Worm (Caenorhabditis elegans) whole organism, L4 larva: ENCODE measurements around the gene T26H5.10.

ENCODE experiments used
- D1046.2 ChIP-seq: fragments of 200-800 bp; sonication (Bioruptor generic); IDR thresholded peaks from 2 replicates; pipeline ENCODE4 v1.3.6; 2022; ENCODE audit warnings: missing genetic modification characterization, missing compliant biosample characterization
- F10B5.3 ChIP-seq: sonication (generic microtip); optimal IDR thresholded peaks from 2 replicates; lab custom pipeline; 2016; ENCODE audit warnings: mild to moderate bottlenecking, missing genetic modification characterization, missing compliant biosample characterization
- F44E2.7 ChIP-seq: fragments of 200-800 bp; sonication (Bioruptor generic); IDR thresholded peaks from 2 replicates; pipeline ENCODE4 v2.1.2; 2022; ENCODE audit warnings: missing genetic modification characterization, missing compliant biosample characterization
- F49E8.2 ChIP-seq: sonication (generic microtip); optimal IDR thresholded peaks from 2 replicates; lab custom pipeline; 2016; ENCODE audit warnings: missing compliant biosample characterization, mild to moderate bottlenecking, missing genetic modification characterization, borderline replicate concordance
- R02D3.7 ChIP-seq: fragments of 150-350 bp; sonication (generic microtip); optimal IDR thresholded peaks from 3 replicates; lab custom pipeline; 2014; ENCODE audit warnings: missing biosample characterization, missing genetic modification characterization
- Y5F2A.4 ChIP-seq: fragments of 200-800 bp; sonication (Bioruptor generic); optimal IDR thresholded peaks from 2 replicates; lab custom pipeline; 2018; ENCODE audit warnings: mild to moderate bottlenecking, missing genetic modification characterization, missing compliant biosample characterization
- Y75B8A.6 ChIP-seq: fragments of 200-800 bp; sonication (Bioruptor generic); IDR thresholded peaks from 2 replicates; pipeline ENCODE4 v1.3.6; 2022; ENCODE audit warnings: missing genetic modification reagents, missing genetic modification characterization, missing compliant biosample characterization
- ZK337.2 ChIP-seq: fragments of 200-800 bp; sonication (Bioruptor generic); IDR thresholded peaks from 2 replicates; pipeline ENCODE4 v1.3.6; 2022; ENCODE audit warnings: missing genetic modification reagents, missing genetic modification characterization, missing compliant biosample characterization
- ZK546.5 ChIP-seq, 2 experiments: sonication (generic microtip); optimal IDR thresholded peaks; 2 replicates each; lab custom pipeline; 2017; ENCODE audit warnings: missing biosample characterization in 2 of 2, missing genetic modification characterization in 2 of 2
- aly-2 ChIP-seq: sonication (generic microtip); optimal IDR thresholded peaks from 2 replicates; lab custom pipeline; 2018; ENCODE audit warnings: missing biosample characterization, missing genetic modification characterization
- arid-1 ChIP-seq: fragments of 200-800 bp; sonication (Bioruptor generic); conservative IDR thresholded peaks from 2 replicates; pipeline ENCODE4 v1.3.6; 2022; ENCODE audit warnings: missing genetic modification reagents, missing genetic modification characterization, missing compliant biosample characterization
- ceh-20 ChIP-seq: fragments of 200-800 bp; sonication (Bioruptor generic); IDR thresholded peaks from 2 replicates; pipeline ENCODE4 v1.3.6; 2022; ENCODE audit warnings: missing genetic modification reagents, missing genetic modification characterization, missing compliant biosample characterization
- ceh-28 ChIP-seq: fragments of 150-350 bp; optimal IDR thresholded peaks from 2 replicates; lab custom pipeline; 2014; ENCODE audit warnings: missing biosample characterization, missing genetic modification reagents, missing genetic modification characterization
- ceh-44 ChIP-seq: fragments of 200-800 bp; sonication (Bioruptor generic); IDR thresholded peaks from 2 replicates; pipeline ENCODE4 v1.3.6; 2022; ENCODE audit warnings: missing genetic modification reagents, missing genetic modification characterization, missing compliant biosample characterization
- ceh-62 ChIP-seq: sonication (generic microtip); optimal IDR thresholded peaks from 2 replicates; lab custom pipeline; 2017; ENCODE audit warnings: missing biosample characterization, missing genetic modification characterization
- ceh-82 ChIP-seq: sonication (generic microtip); optimal IDR thresholded peaks from 2 replicates; lab custom pipeline; 2017; ENCODE audit warnings: missing biosample characterization, missing genetic modification characterization
- ces-1 ChIP-seq: fragments of 150-350 bp; sonication (generic microtip); optimal IDR thresholded peaks from 4 replicates; lab custom pipeline; 2014; ENCODE audit warnings: missing biosample characterization, missing genetic modification reagents, missing genetic modification characterization
- ctbp-1 ChIP-seq: fragments of 200-800 bp; sonication (Bioruptor generic); IDR thresholded peaks from 2 replicates; pipeline ENCODE4 v1.3.6; 2022; ENCODE audit warnings: missing genetic modification reagents, missing genetic modification characterization, missing compliant biosample characterization
- daf-16 ChIP-seq, 3 experiments: sonication (generic microtip); optimal IDR thresholded peaks; 2 replicates each; lab custom pipeline; 2016 to 2017; ENCODE audit warnings: missing genetic modification characterization in 3 of 3, missing genetic modification reagents in 3 of 3, mild to moderate bottlenecking in 2 of 3, missing compliant biosample characterization in 2 of 3, missing biosample characterization in 1 of 3, moderate library complexity in 1 of 3
- daf-8 ChIP-seq: fragments of 200-800 bp; sonication (Bioruptor generic); IDR thresholded peaks from 2 replicates; pipeline ENCODE4 v1.3.6; 2022; ENCODE audit warnings: missing genetic modification characterization, missing compliant biosample characterization
- duxl-1 ChIP-seq: sonication (generic microtip); optimal IDR thresholded peaks from 2 replicates; lab custom pipeline; 2016; ENCODE audit warnings: mild to moderate bottlenecking, missing genetic modification characterization, moderate library complexity, missing compliant biosample characterization; ENCODE audit not compliant: poor library complexity
- fos-1 ChIP-seq: fragments of 150-350 bp; optimal IDR thresholded peaks from 2 replicates; lab custom pipeline; 2014; ENCODE audit warnings: missing biosample characterization, missing genetic modification characterization
- hif-1 ChIP-seq, 2 experiments: sonication (generic microtip); optimal IDR thresholded peaks; 2 replicates each; lab custom pipeline; 2016 to 2017; ENCODE audit warnings: missing compliant biosample characterization in 2 of 2, missing genetic modification characterization in 2 of 2, missing genetic modification reagents in 2 of 2, missing genotype in 2 of 2, mild to moderate bottlenecking in 1 of 2
- hlh-11 ChIP-seq: fragments of 200-800 bp; sonication (Bioruptor generic); optimal IDR thresholded peaks from 2 replicates; lab custom pipeline; 2018; ENCODE audit warnings: mild to moderate bottlenecking, missing genetic modification characterization, missing compliant biosample characterization
- hmg-1.1 ChIP-seq: fragments of 200-800 bp; sonication (Bioruptor generic); IDR thresholded peaks from 2 replicates; pipeline ENCODE4 v1.3.6; 2022; ENCODE audit warnings: missing genetic modification reagents, missing genetic modification characterization, missing compliant biosample characterization
- lin-1 ChIP-seq: fragments of 200-800 bp; sonication (Bioruptor generic); IDR thresholded peaks from 2 replicates; pipeline ENCODE4 v1.3.6; 2022; ENCODE audit warnings: missing genetic modification reagents, missing genetic modification characterization, missing compliant biosample characterization
- lin-15B ChIP-seq: fragments of 150-350 bp; sonication (generic microtip); optimal IDR thresholded peaks from 3 replicates; lab custom pipeline; 2014; ENCODE audit warnings: missing biosample characterization, missing genetic modification characterization
- lin-29 ChIP-seq: fragments of 200-800 bp; sonication (Bioruptor generic); IDR thresholded peaks from 2 replicates; pipeline ENCODE4 v1.3.6; 2022; ENCODE audit warnings: missing genetic modification reagents, missing genetic modification characterization, missing compliant biosample characterization
- lir-3 ChIP-seq: sonication (generic microtip); optimal IDR thresholded peaks from 2 replicates; lab custom pipeline; 2016; ENCODE audit warnings: mild to moderate bottlenecking, missing genetic modification characterization, missing compliant biosample characterization
- lsy-2 ChIP-seq, 2 experiments: fragments of 150-350 bp in 1 of 2; sonication (generic microtip) in 1 of 2; optimal IDR thresholded peaks; 2 replicates each; lab custom pipeline; 2014 to 2017; ENCODE audit warnings: missing biosample characterization in 2 of 2, missing genetic modification characterization in 2 of 2
- madf-5 ChIP-seq, 2 experiments: fragments of 200-800 bp; sonication (Bioruptor generic); IDR thresholded peaks; 2 replicates each; pipeline ENCODE4 v1.3.6; 2022; ENCODE audit warnings: missing compliant biosample characterization in 2 of 2, missing genetic modification characterization in 2 of 2
- mdl-1 ChIP-seq, 2 experiments: fragments of 150-350 bp in 1 of 2; sonication (generic microtip) in 1 of 2; optimal IDR thresholded peaks; 2 replicates each; lab custom pipeline; 2014 to 2017; ENCODE audit warnings: missing biosample characterization in 2 of 2, missing genetic modification characterization in 2 of 2
- mdt-29 ChIP-seq: fragments of 200-800 bp; sonication (Bioruptor generic); IDR thresholded peaks from 2 replicates; pipeline ENCODE4 v1.3.6; 2022; ENCODE audit warnings: missing genetic modification reagents, missing genetic modification characterization, missing compliant biosample characterization
- mes-2 ChIP-seq: sonication (generic microtip); optimal IDR thresholded peaks from 2 replicates; lab custom pipeline; 2016; ENCODE audit warnings: missing genotype, mild to moderate bottlenecking, missing genetic modification characterization, missing compliant biosample characterization; ENCODE audit not compliant: poor library complexity, severe bottlenecking
- nhr-102 ChIP-seq: sonication (generic microtip); optimal IDR thresholded peaks from 2 replicates; lab custom pipeline; 2016; ENCODE audit warnings: mild to moderate bottlenecking, missing genetic modification characterization, moderate library complexity, missing compliant biosample characterization
- nhr-11 ChIP-seq: fragments of 150-350 bp; optimal IDR thresholded peaks from 2 replicates; lab custom pipeline; 2014; ENCODE audit warnings: missing biosample characterization, missing genetic modification characterization
- nhr-48 ChIP-seq: sonication (generic microtip); optimal IDR thresholded peaks from 2 replicates; lab custom pipeline; 2016; ENCODE audit warnings: mild to moderate bottlenecking, missing genetic modification characterization, missing compliant biosample characterization
- nhr-76 ChIP-seq: fragments of 150-350 bp; optimal IDR thresholded peaks from 2 replicates; lab custom pipeline; 2014; ENCODE audit warnings: missing biosample characterization, missing genetic modification characterization
- pqm-1 ChIP-seq: sonication (generic microtip); optimal IDR thresholded peaks from 2 replicates; lab custom pipeline; 2017; ENCODE audit warnings: missing biosample characterization, missing genetic modification characterization
- rbr-2 ChIP-seq: sonication (generic microtip); optimal IDR thresholded peaks from 2 replicates; lab custom pipeline; 2016; ENCODE audit warnings: missing genotype, missing genetic modification characterization, missing compliant biosample characterization
- saeg-2 ChIP-seq: fragments of 200-800 bp; sonication (Bioruptor generic); IDR thresholded peaks from 2 replicates; pipeline ENCODE4 v1.3.6; 2022; ENCODE audit warnings: missing genetic modification reagents, missing genetic modification characterization, missing compliant biosample characterization
- snpc-1.2 ChIP-seq: fragments of 200-800 bp; sonication (Bioruptor generic); IDR thresholded peaks from 2 replicates; pipeline ENCODE4 v1.3.6; 2022; ENCODE audit warnings: missing genetic modification reagents, missing genetic modification characterization, missing compliant biosample characterization
- spr-1 ChIP-seq: sonication (generic microtip); optimal IDR thresholded peaks from 2 replicates; lab custom pipeline; 2016; ENCODE audit warnings: mild to moderate bottlenecking, missing genetic modification characterization, missing compliant biosample characterization
- tra-1 ChIP-seq: fragments of 200-800 bp; sonication (Bioruptor generic); IDR thresholded peaks from 2 replicates; pipeline ENCODE4 v1.3.6; 2022; ENCODE audit warnings: missing genetic modification reagents, missing genetic modification characterization, missing compliant biosample characterization
- unc-62 ChIP-seq, 3 experiments: fragments of 150-350 bp in 1 of 3; sonication (generic microtip); optimal IDR thresholded peaks in 2 of 3; peaks in 1 of 3; 1 replicate in 1 of 3; 2 replicates in 2 of 3; lab custom pipeline; 2014 to 2017; ENCODE audit warnings: missing biosample characterization in 3 of 3, missing genetic modification characterization in 3 of 3, missing genetic modification reagents in 3 of 3, missing genotype in 1 of 3
- zag-1 ChIP-seq: fragments of 150-350 bp; optimal IDR thresholded peaks from 2 replicates; lab custom pipeline; 2014; ENCODE audit warnings: missing biosample characterization, missing genetic modification characterization
- zfp-2 ChIP-seq: sonication (generic microtip); optimal IDR thresholded peaks from 2 replicates; lab custom pipeline; 2016; ENCODE audit warnings: mild to moderate bottlenecking, missing genetic modification characterization, missing compliant biosample characterization
- zfp-3 ChIP-seq: fragments of 200-800 bp; sonication (Bioruptor generic); conservative IDR thresholded peaks from 2 replicates; pipeline ENCODE4 v1.3.6; 2022; ENCODE audit warnings: missing genetic modification reagents, missing genetic modification characterization, missing compliant biosample characterization
- zip-11 ChIP-seq: fragments of 200-800 bp; sonication (Bioruptor generic); IDR thresholded peaks from 2 replicates; pipeline ENCODE4 v1.3.6; 2022; ENCODE audit warnings: missing genetic modification characterization, missing compliant biosample characterization
- ztf-7 ChIP-seq: fragments of 150-350 bp; optimal IDR thresholded peaks from 2 replicates; lab custom pipeline; 2014; ENCODE audit warnings: missing biosample characterization, missing genetic modification characterization

The T26H5.10 gene

DNA sequence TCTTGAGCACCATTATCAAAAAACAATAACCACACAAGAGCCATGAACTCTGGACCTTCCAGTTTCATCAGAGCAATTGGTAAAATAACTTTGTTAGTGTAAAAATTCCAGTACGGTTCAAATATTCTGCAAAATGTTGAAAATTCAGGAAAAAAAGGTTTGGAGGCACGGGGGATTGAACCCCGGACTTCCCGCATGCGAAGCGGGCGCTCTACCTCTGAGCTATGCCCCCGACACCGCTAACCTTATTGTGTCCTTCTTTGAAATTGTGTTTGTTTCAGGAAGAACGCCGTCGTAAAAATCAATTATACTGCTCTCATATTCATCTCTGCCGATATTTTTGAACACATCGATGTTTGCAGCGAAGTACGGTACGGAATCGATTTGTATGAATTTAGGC is 36.2 kb upstream of the T26H5.10 start:
- TF ChIP-seq daf-16 (GFP tag; optimal IDR thresholded peaks at IDR 0.05; lab: Kevin White, UChicago) = peak in 1 of 2 experiments; percentile 7
- peak; percentile 22 for TF ChIP-seq daf-16 (tag; optimal IDR thresholded peaks at IDR 0.05; lab: Kevin White, UChicago)
- TF ChIP-seq ZK337.2 (GFP tag; lab: Robert Waterston, UW) = no peak
- no peak for TF ChIP-seq zip-11 (GFP tag; lab: Robert Waterston, UW)
- TF ChIP-seq ZK546.5 (tag; optimal IDR thresholded peaks at IDR 0.05; lab: Kevin White, UChicago) = no peak
- TF ChIP-seq aly-2 (tag; lab: Kevin White, UChicago) = no peak
- no peak for TF ChIP-seq nhr-102 (tag; lab: Kevin White, UChicago)
- peak; percentile 36 for TF ChIP-seq spr-1 (tag; lab: Kevin White, UChicago)
- no peak for TF ChIP-seq ctbp-1 (GFP tag; lab: Robert Waterston, UW)
- no peak for TF ChIP-seq zfp-2 (tag; lab: Kevin White, UChicago)
- no peak for TF ChIP-seq mdl-1 (tag; optimal IDR thresholded peaks at IDR 0.05; lab: Kevin White, UChicago)
- no peak for TF ChIP-seq saeg-2 (GFP tag; lab: Robert Waterston, UW)
- no peak for TF ChIP-seq unc-62 (GFP tag; optimal IDR thresholded peaks at IDR 0.05 in 1 of 2; lab: Kevin White, UChicago)
- no peak for TF ChIP-seq unc-62 (tag; optimal IDR thresholded peaks at IDR 0.05; lab: Kevin White, UChicago)
- TF ChIP-seq Y5F2A.4 (GFP tag; lab: Kevin White, UChicago) = no peak
- no peak for TF ChIP-seq ces-1 (GFP tag; lab: Kevin White, UChicago)
- TF ChIP-seq ceh-62 = no peak
- no peak for TF ChIP-seq zag-1
- TF ChIP-seq R02D3.7 (tag; lab: Kevin White, UChicago) = no peak
- TF ChIP-seq fos-1 = no peak
- TF ChIP-seq madf-5 (GFP tag; IDR thresholded peaks at IDR 0.05; lab: Robert Waterston, UW) = peak in 1 of 2 experiments; percentile 32; a peak in 1 of 4 replicates
- TF ChIP-seq ztf-7 (tag; lab: Kevin White, UChicago) = no peak
- no peak for TF ChIP-seq pqm-1 (tag; lab: Kevin White, UChicago)
- TF ChIP-seq ceh-28 (tag; lab: Kevin White, UChicago) = no peak
- TF ChIP-seq nhr-48 (tag; lab: Kevin White, UChicago) = no peak
- TF ChIP-seq Y75B8A.6 (GFP tag; lab: Robert Waterston, UW) = peak; percentile 40; the same call in 1 of the 2 replicates
- TF ChIP-seq hif-1 (tag; optimal IDR thresholded peaks at IDR 0.05; lab: Kevin White, UChicago) = no peak
- TF ChIP-seq ceh-20 = no peak
- TF ChIP-seq ceh-82 (tag; lab: Kevin White, UChicago) = no peak
- no peak for TF ChIP-seq nhr-76 (tag; lab: Kevin White, UChicago)
- TF ChIP-seq F44E2.7 (GFP tag; lab: Robert Waterston, UW) = no peak
- no peak for TF ChIP-seq nhr-11 (tag; lab: Kevin White, UChicago)
- TF ChIP-seq tra-1 (GFP tag; lab: Robert Waterston, UW) = no peak
- peak; percentile 49 for TF ChIP-seq mes-2
- peak; percentile 56; the same call in 1 of the 2 replicates for TF ChIP-seq arid-1 (GFP tag; lab: Robert Waterston, UW)
- peak; percentile 14 for TF ChIP-seq duxl-1 (tag; lab: Kevin White, UChicago)
- TF ChIP-seq lin-15B = no peak
- no peak for TF ChIP-seq D1046.2
- TF ChIP-seq hmg-1.1 (GFP tag; lab: Robert Waterston, UW) = no peak
- TF ChIP-seq F49E8.2 = no peak
- TF ChIP-seq daf-8 (GFP tag; lab: Robert Waterston, UW) = no peak
- no peak for TF ChIP-seq mdt-29 (GFP tag; lab: Robert Waterston, UW)
- no peak for TF ChIP-seq lin-29 (GFP tag; lab: Robert Waterston, UW)
- 0 out of 2 replicates have a peak, but pooled peaks have one; percentile 32 for TF ChIP-seq lin-1 (GFP tag; lab: Robert Waterston, UW)
- no peak for TF ChIP-seq lsy-2 (tag; optimal IDR thresholded peaks at IDR 0.05; lab: Kevin White, UChicago)
- peak; percentile 2 for TF ChIP-seq hlh-11
- TF ChIP-seq F10B5.3 = no peak
- TF ChIP-seq lir-3 (tag; lab: Kevin White, UChicago) = no peak
- no peak for TF ChIP-seq zfp-3 (GFP tag; lab: Robert Waterston, UW)
- no peak for TF ChIP-seq ceh-44 (GFP tag; lab: Robert Waterston, UW)
- 0 out of 2 replicates have a peak, but pooled peaks have one; percentile 51 for TF ChIP-seq snpc-1.2 (GFP tag; lab: Robert Waterston, UW)
- TF ChIP-seq rbr-2 = no peak
